Worm (Caenorhabditis elegans): ENCODE data around the gene Y37H2A.18.
A peak's percentile ranks its signal among the peaks of the same experiment; 100 is the strongest.

Y37H2A.18 gene

DNA sequence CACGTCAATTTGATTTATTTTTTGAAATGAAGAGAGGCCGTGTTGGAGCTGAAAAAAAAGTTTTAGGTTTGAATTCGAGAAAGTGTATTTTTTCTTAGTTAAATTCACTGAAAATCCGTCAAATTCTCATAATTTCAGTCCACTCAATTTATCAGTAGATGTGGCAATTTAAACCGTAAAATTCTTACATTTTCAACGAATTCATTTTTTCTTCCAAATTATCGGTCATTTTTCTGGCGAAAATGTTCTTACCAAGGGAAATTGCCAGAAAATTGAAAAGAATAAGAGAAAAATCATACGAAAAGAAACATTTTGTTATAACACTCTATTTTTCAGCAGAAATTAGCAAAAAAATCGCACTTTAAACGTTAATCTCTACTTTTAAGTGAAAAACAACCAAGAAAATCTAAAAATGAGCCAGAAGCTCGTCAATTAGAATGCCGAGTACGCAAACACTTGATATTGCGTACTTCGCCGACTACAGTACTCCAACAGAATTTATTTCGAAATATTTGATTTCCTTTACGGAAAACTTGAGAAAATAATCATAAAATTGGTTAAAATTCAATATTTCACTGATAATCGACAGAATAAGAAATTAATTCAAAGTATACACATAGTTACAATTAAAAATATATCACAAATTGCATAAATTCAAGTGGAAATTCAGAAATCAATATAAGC, 47.8 kb downstream of the Y37H2A.18 start, which contains the start of gene fbxa-106 (continued):
- peak; percentile 25 for TF ChIP-seq snpc-1.1 (tag; optimal IDR thresholded peaks at IDR 0.05; ENCODE audit: insufficient read depth)
- peak; percentile 26 for TF ChIP-seq snpc-3.4 (tag; optimal IDR thresholded peaks at IDR 0.05)
- TF ChIP-seq Y67H2A.10 (GFP tag; conservative IDR thresholded peaks at IDR 0.05) = no peak
- TF ChIP-seq aptf-3 (GFP tag; IDR thresholded peaks at IDR 0.05) = 0 out of 2 replicates have a peak, but pooled peaks have one; percentile 69
- no peak for TF ChIP-seq lir-1 (GFP tag; conservative IDR thresholded peaks at IDR 0.05)
- no peak for TF ChIP-seq ztf-25 (GFP tag; IDR thresholded peaks at IDR 0.05)
- no peak for TF ChIP-seq nfya-1 (tag; optimal IDR thresholded peaks at IDR 0.05; ENCODE audit: borderline replicate concordance, insufficient read depth)
- no peak for TF ChIP-seq unc-130 (GFP tag; optimal IDR thresholded peaks at IDR 0.05)
- TF ChIP-seq hmg-20 (GFP tag; IDR thresholded peaks at IDR 0.05) = no peak
- TF ChIP-seq pbrm-1 (GFP tag; IDR thresholded peaks at IDR 0.05) = peak; percentile 48
- no peak for TF ChIP-seq nfyb-1 (GFP tag; IDR thresholded peaks at IDR 0.05)
- TF ChIP-seq F33H1.4 (GFP tag; IDR thresholded peaks at IDR 0.05) = no peak
- no peak for TF ChIP-seq attf-3 (GFP tag; conservative IDR thresholded peaks at IDR 0.05)
- TF ChIP-seq hrde-1 (tag; optimal IDR thresholded peaks at IDR 0.05; ENCODE audit: borderline replicate concordance) = no peak
- TF ChIP-seq lin-54 (GFP tag; optimal IDR thresholded peaks at IDR 0.05) = peak; percentile 47
- no peak for TF ChIP-seq bed-2 (GFP tag; IDR thresholded peaks at IDR 0.05)
- no peak for TF ChIP-seq mes-4 (tag; optimal IDR thresholded peaks at IDR 0.05)
- TF ChIP-seq ekl-4 (GFP tag; IDR thresholded peaks at IDR 0.05) = no peak
- TF ChIP-seq unc-62 (GFP tag; optimal IDR thresholded peaks at IDR 0.05) = no peak
- TF ChIP-seq xnd-1 (tag; optimal IDR thresholded peaks at IDR 0.05) = no peak
- TF ChIP-seq snpc-1.3 (tag; optimal IDR thresholded peaks at IDR 0.05; ENCODE audit: insufficient read depth) = no peak
- TF ChIP-seq rec-8 (tag; optimal IDR thresholded peaks at IDR 0.05) = no peak
- no peak for TF ChIP-seq Y79H2A.3 (GFP tag; conservative IDR thresholded peaks at IDR 0.05)
- TF ChIP-seq B0336.3 (GFP tag; IDR thresholded peaks at IDR 0.05) = peak; percentile 66
- TF ChIP-seq athp-1 (tag; optimal IDR thresholded peaks at IDR 0.05) = peak; percentile 48
- no peak for TF ChIP-seq ceh-58 (GFP tag; IDR thresholded peaks at IDR 0.05)
- TF ChIP-seq ceh-40 (GFP tag; IDR thresholded peaks at IDR 0.05) = no peak
- no peak for TF ChIP-seq nfya-2 (GFP tag; IDR thresholded peaks at IDR 0.05)
- TF ChIP-seq D2030.7 (GFP tag; IDR thresholded peaks at IDR 0.05) = peak; percentile 61
- no peak for TF ChIP-seq dox-1 (GFP tag; IDR thresholded peaks at IDR 0.05)
- TF ChIP-seq gei-17 (GFP tag; optimal IDR thresholded peaks at IDR 0.05) = no peak
- no peak for TF ChIP-seq F55B11.4 (tag; optimal IDR thresholded peaks at IDR 0.05; ENCODE audit: borderline replicate concordance, insufficient read depth)
- no peak for TF ChIP-seq ztf-28 (GFP tag; IDR thresholded peaks at IDR 0.05)
- TF ChIP-seq cebp-2 (GFP tag; IDR thresholded peaks at IDR 0.05) = no peak
- no peak for TF ChIP-seq hmg-1.2 (GFP tag; IDR thresholded peaks at IDR 0.05)
- no peak for TF ChIP-seq egrh-3 (GFP tag; IDR thresholded peaks at IDR 0.05)
- TF ChIP-seq tbp1 (GFP tag; optimal IDR thresholded peaks at IDR 0.05) = peak; percentile 56
- no peak for TF ChIP-seq K12H6.12 (tag; optimal IDR thresholded peaks at IDR 0.05)
- no peak for TF ChIP-seq dpff-1 (tag; optimal IDR thresholded peaks at IDR 0.05)
- TF ChIP-seq madf-10 (tag; optimal IDR thresholded peaks at IDR 0.05) = no peak
- no peak for TF ChIP-seq somi-1 (GFP tag; optimal IDR thresholded peaks at IDR 0.05)
- TF ChIP-seq ceh-27 (GFP tag; optimal IDR thresholded peaks at IDR 0.05) = no peak
- TF ChIP-seq die-1 (tag; optimal IDR thresholded peaks at IDR 0.05) = no peak
- no peak for TF ChIP-seq B0019.2 (GFP tag; conservative IDR thresholded peaks at IDR 0.05)
- TF ChIP-seq madf-6 (GFP tag; IDR thresholded peaks at IDR 0.05) = peak; percentile 62
- TF ChIP-seq nhr-27 (tag; optimal IDR thresholded peaks at IDR 0.05) = no peak
- no peak for TF ChIP-seq B0035.1 (tag; optimal IDR thresholded peaks at IDR 0.05)

Data from whole organism, young adult.